Worm (Caenorhabditis elegans): ENCODE results near the gene sprp-4.

ce11 chrX:8835887-8836348 lies 17.5 kb downstream of the sprp-4 start, which contains the start of gene C28G1.2:
- TF ChIP-seq pha-4 (tag; optimal IDR thresholded peaks at IDR 0.05) (peak; percentile 65), mep-1 (tag; optimal IDR thresholded peaks at IDR 0.05) (peak; percentile 78), nhr-12 (tag; optimal IDR thresholded peaks at IDR 0.05) (peak; percentile 68), snpc-4 (tag; optimal IDR thresholded peaks at IDR 0.05) (no peak), unc-62 (GFP tag; optimal IDR thresholded peaks at IDR 0.05) (peak; percentile 69), nhr-28 (tag; optimal IDR thresholded peaks at IDR 0.05) (peak; percentile 67), ztf-11 (tag; optimal IDR thresholded peaks at IDR 0.05) (peak; percentile 51), mab-5 (tag; optimal IDR thresholded peaks at IDR 0.05) (peak; percentile 1), nhr-237 (tag; optimal IDR thresholded peaks at IDR 0.05) (peak; percentile 89), ces-1 (GFP tag; optimal IDR thresholded peaks at IDR 0.05) (peak; percentile 78), nhr-76 (tag; optimal IDR thresholded peaks at IDR 0.05) (no peak), nhr-2 (tag; optimal IDR thresholded peaks at IDR 0.05) (peak; percentile 28)

Data from whole organism, mixed stage, embryonic.